Fruit fly (Drosophila melanogaster) whole organism, embryonic: Measurements from ENCODE around the gene Vta1.

Experiments used
- Adf1 ChIP-seq: fragments of 200-800 bp; sonication (Bioruptor generic); IDR thresholded peaks from 2 replicates; pipeline ENCODE4 v1.3.6; 2022; ENCODE audit warnings: missing biosample characterization, missing genetic modification characterization
- Atf6 ChIP-seq: fragments of 200-800 bp; sonication (Bioruptor generic); IDR thresholded peaks from 2 replicates; pipeline ENCODE4 v1.3.6; 2022; ENCODE audit warnings: missing biosample characterization, missing genetic modification characterization
- Bgb ChIP-seq: fragments of 200-800 bp; sonication (Bioruptor generic); IDR thresholded peaks from 2 replicates; pipeline ENCODE4 v1.3.6; 2022; ENCODE audit warnings: missing biosample characterization, missing genetic modification characterization; ENCODE audit not compliant: partially characterized antibody
- CG10147 ChIP-seq: fragments of 200-800 bp; sonication (Bioruptor generic); optimal IDR thresholded peaks from 2 replicates; lab custom pipeline; 2019; ENCODE audit warnings: missing biosample characterization, mild to moderate bottlenecking, missing genetic modification characterization, moderate library complexity
- CG10274 ChIP-seq: fragments of 200-800 bp; sonication (Bioruptor generic); optimal IDR thresholded peaks from 3 replicates; lab custom pipeline; 2017; ENCODE audit warnings: missing biosample characterization, mild to moderate bottlenecking, missing genetic modification characterization
- CG10543 ChIP-seq: fragments of 200-800 bp; sonication (Bioruptor generic); optimal IDR thresholded peaks from 3 replicates; lab custom pipeline; 2017; ENCODE audit warnings: missing biosample characterization, mild to moderate bottlenecking, missing genetic modification characterization, moderate library complexity
- CG11247 ChIP-seq: fragments of 200-800 bp; sonication (Bioruptor generic); IDR thresholded peaks from 2 replicates; pipeline ENCODE4 v1.3.6; 2022; ENCODE audit warnings: missing biosample characterization, missing genetic modification characterization
- CG11696 ChIP-seq: fragments of 200-800 bp; sonication (Bioruptor generic); IDR thresholded peaks from 2 replicates; pipeline ENCODE4 v1.3.6; 2022; ENCODE audit warnings: missing biosample characterization, missing genetic modification characterization
- CG12299 ChIP-seq: fragments of 200-800 bp; sonication (Bioruptor generic); optimal IDR thresholded peaks from 2 replicates; lab custom pipeline; 2018; ENCODE audit warnings: missing biosample characterization, mild to moderate bottlenecking, missing genetic modification characterization
- CG13287 ChIP-seq: fragments of 200-800 bp; sonication (Bioruptor generic); IDR thresholded peaks from 2 replicates; pipeline ENCODE4 v1.3.6; 2022; ENCODE audit warnings: missing biosample characterization, missing genetic modification characterization; ENCODE audit not compliant: partially characterized antibody
- CG17328 ChIP-seq: fragments of 200-800 bp; sonication (Bioruptor generic); IDR thresholded peaks from 2 replicates; pipeline ENCODE4 v1.3.6; 2022; ENCODE audit warnings: missing biosample characterization, missing genetic modification characterization
- CG17829 ChIP-seq: fragments of 200-800 bp; optimal IDR thresholded peaks from 2 replicates; lab custom pipeline; 2019; ENCODE audit warnings: missing biosample characterization, mild to moderate bottlenecking, missing genetic modification characterization, moderate library complexity
- CG31224 ChIP-seq: fragments of 200-800 bp; sonication (Bioruptor generic); IDR thresholded peaks from 2 replicates; pipeline ENCODE4 v1.3.6; 2022; ENCODE audit warnings: missing biosample characterization, missing genetic modification characterization
- CG32767 ChIP-seq: fragments of 200-800 bp; sonication (Bioruptor generic); IDR thresholded peaks from 2 replicates; pipeline ENCODE4 v1.3.6; 2022; ENCODE audit warnings: missing biosample characterization, missing genetic modification characterization
- CG34224 ChIP-seq: fragments of 200-800 bp; sonication (Bioruptor generic); IDR thresholded peaks from 3 replicates; pipeline ENCODE4 v1.3.6; 2022; ENCODE audit warnings: missing biosample characterization, missing genetic modification characterization; ENCODE audit not compliant: partially characterized antibody
- CG34422 ChIP-seq: fragments of 200-800 bp; sonication (Bioruptor generic); IDR thresholded peaks from 3 replicates; pipeline ENCODE4 v1.3.6; 2022; ENCODE audit warnings: missing biosample characterization, missing genetic modification characterization
- CG4404 ChIP-seq: fragments of 200-800 bp; sonication (Bioruptor generic); IDR thresholded peaks from 2 replicates; pipeline ENCODE4 v1.3.6; 2022; ENCODE audit warnings: missing biosample characterization, missing genetic modification characterization
- CG4820 ChIP-seq: fragments of 200-800 bp; sonication (Bioruptor generic); optimal IDR thresholded peaks from 3 replicates; lab custom pipeline; 2016; ENCODE audit warnings: missing biosample characterization, missing genetic modification characterization
- CG5245 ChIP-seq: fragments of 200-800 bp; sonication (Bioruptor generic); optimal IDR thresholded peaks from 3 replicates; lab custom pipeline; 2016; ENCODE audit warnings: missing biosample characterization, missing genetic modification characterization
- CG6765 ChIP-seq: fragments of 200-800 bp; sonication (Bioruptor generic); optimal IDR thresholded peaks from 3 replicates; lab custom pipeline; 2017; ENCODE audit warnings: missing biosample characterization, mild to moderate bottlenecking, missing genetic modification characterization
- Chrac-16 ChIP-seq: fragments of 200-800 bp; sonication (Bioruptor generic); optimal IDR thresholded peaks from 3 replicates; lab custom pipeline; 2016; ENCODE audit warnings: missing biosample characterization, missing genetic modification characterization
- Deaf1 ChIP-seq: fragments of 200-800 bp; optimal IDR thresholded peaks from 3 replicates; lab custom pipeline; 2019; ENCODE audit warnings: missing biosample characterization, mild to moderate bottlenecking, missing genetic modification characterization, moderate library complexity
- GATAe ChIP-seq: fragments of 200-800 bp; sonication (Bioruptor generic); conservative IDR thresholded peaks from 2 replicates; pipeline ENCODE4 v1.3.6; 2022; ENCODE audit warnings: missing biosample characterization, missing genetic modification characterization
- Kr ChIP-seq: fragments of 200-800 bp; sonication (Bioruptor generic); optimal IDR thresholded peaks from 2 replicates; lab custom pipeline; 2017; ENCODE audit warnings: missing biosample characterization, mild to moderate bottlenecking, missing genetic modification characterization
- MBD-R2 ChIP-seq: fragments of 200-800 bp; sonication (Bioruptor generic); IDR thresholded peaks from 2 replicates; pipeline ENCODE4 v1.3.6; 2022; ENCODE audit warnings: missing biosample characterization, missing genetic modification characterization
- Med ChIP-seq: fragments of 200-800 bp; sonication (Bioruptor generic); peaks from one replicate; lab custom pipeline; 2016; ENCODE audit warnings: missing biosample characterization, missing genetic modification characterization, mild to moderate bottlenecking, inconsistent platforms, moderate library complexity
- Meics ChIP-seq: fragments of 200-800 bp; sonication (Bioruptor generic); optimal IDR thresholded peaks from 2 replicates; lab custom pipeline; 2017; ENCODE audit warnings: missing biosample characterization, mild to moderate bottlenecking, missing genetic modification characterization
- Nf-YC ChIP-seq: fragments of 200-800 bp; optimal IDR thresholded peaks from 3 replicates; lab custom pipeline; 2019; ENCODE audit warnings: missing biosample characterization, mild to moderate bottlenecking, missing genetic modification characterization, moderate library complexity
- Scr ChIP-seq: fragments of 200-800 bp; sonication (Bioruptor generic); IDR thresholded peaks from 2 replicates; pipeline ENCODE4 v1.3.6; 2022; ENCODE audit warnings: missing biosample characterization, missing genetic modification characterization; ENCODE audit not compliant: partially characterized antibody
- btn ChIP-seq: fragments of 200-800 bp; sonication (Bioruptor generic); optimal IDR thresholded peaks from 2 replicates; lab custom pipeline; 2016; ENCODE audit warnings: missing biosample characterization, missing genetic modification characterization
- crol ChIP-seq: fragments of 200-800 bp; sonication (Bioruptor generic); IDR thresholded peaks from 2 replicates; pipeline ENCODE4 v1.3.6; 2022; ENCODE audit warnings: missing biosample characterization, missing genetic modification characterization
- dan ChIP-seq: fragments of 200-800 bp; sonication (Bioruptor generic); IDR thresholded peaks from 2 replicates; pipeline ENCODE4 v1.3.6; 2022; ENCODE audit warnings: missing biosample characterization, missing genetic modification characterization
- danr ChIP-seq: fragments of 200-800 bp; sonication (Bioruptor generic); IDR thresholded peaks from 2 replicates; pipeline ENCODE4 v1.3.6; 2022; ENCODE audit warnings: missing biosample characterization, missing genetic modification characterization
- dimm ChIP-seq: fragments of 200-800 bp; sonication (Bioruptor generic); IDR thresholded peaks from 2 replicates; pipeline ENCODE4 v1.3.6; 2022; ENCODE audit warnings: missing biosample characterization, missing genetic modification characterization
- dpn ChIP-seq, 2 experiments: fragments of 200-800 bp; sonication (Bioruptor generic); optimal IDR thresholded peaks; 3 replicates each; lab custom pipeline; 2016; ENCODE audit warnings: missing biosample characterization in 2 of 2, missing genetic modification characterization in 2 of 2
- ewg ChIP-seq: fragments of 200-800 bp; sonication (Bioruptor generic); optimal IDR thresholded peaks from 3 replicates; lab custom pipeline; 2017; ENCODE audit warnings: mild to moderate bottlenecking, missing biosample characterization, missing genetic modification reagents, missing genetic modification characterization
- gcm ChIP-seq: fragments of 200-800 bp; sonication (Bioruptor generic); optimal IDR thresholded peaks from 2 replicates; lab custom pipeline; 2019; ENCODE audit warnings: missing biosample characterization, mild to moderate bottlenecking, missing genetic modification characterization, moderate library complexity
- h ChIP-seq: fragments of >200 bp; optimal IDR thresholded peaks from 2 replicates; lab custom pipeline; 2017
- ken ChIP-seq: fragments of 200-800 bp; sonication (Bioruptor generic); IDR thresholded peaks from 3 replicates; pipeline ENCODE4 v1.3.6; 2022; ENCODE audit warnings: missing biosample characterization, missing genetic modification characterization
- onecut ChIP-seq: fragments of 200-800 bp; sonication (Bioruptor generic); IDR thresholded peaks from 2 replicates; pipeline ENCODE4 v1.3.6; 2022; ENCODE audit warnings: missing biosample characterization, missing genetic modification characterization
- pum ChIP-seq: fragments of 200-800 bp; sonication (Bioruptor generic); optimal IDR thresholded peaks from 2 replicates; lab custom pipeline; 2016; ENCODE audit warnings: missing biosample characterization, missing genetic modification characterization
- sens-2 ChIP-seq: fragments of 200-800 bp; sonication (Bioruptor generic); IDR thresholded peaks from 2 replicates; pipeline ENCODE4 v1.3.6; 2022; ENCODE audit warnings: missing biosample characterization, missing genetic modification characterization
- seq ChIP-seq: fragments of 200-800 bp; sonication (Bioruptor generic); IDR thresholded peaks from 2 replicates; pipeline ENCODE4 v1.3.6; 2022; ENCODE audit warnings: missing biosample characterization, missing genetic modification characterization
- sna ChIP-seq: fragments of 200-800 bp; sonication (Bioruptor generic); IDR thresholded peaks from 2 replicates; pipeline ENCODE4 v1.3.6; 2022; ENCODE audit warnings: missing biosample characterization, missing genetic modification characterization; ENCODE audit not compliant: partially characterized antibody
- tin ChIP-seq: fragments of 200-800 bp; sonication (Bioruptor generic); optimal IDR thresholded peaks from 3 replicates; lab custom pipeline; 2016; ENCODE audit warnings: missing biosample characterization, missing genetic modification characterization
- tup ChIP-seq: fragments of 200-800 bp; sonication (Bioruptor generic); optimal IDR thresholded peaks from 2 replicates; lab custom pipeline; 2016; ENCODE audit warnings: missing biosample characterization, mild to moderate bottlenecking, missing genetic modification characterization, moderate library complexity
- unc-4 ChIP-seq: fragments of 200-800 bp; sonication (Bioruptor generic); IDR thresholded peaks from 2 replicates; pipeline ENCODE4 v1.3.6; 2022; ENCODE audit warnings: missing biosample characterization, missing genetic modification characterization; ENCODE audit not compliant: partially characterized antibody
- zen2 ChIP-seq: fragments of 200-800 bp; sonication (Bioruptor generic); IDR thresholded peaks from 3 replicates; pipeline ENCODE4 v1.3.6; 2022; ENCODE audit warnings: missing biosample characterization, missing genetic modification characterization; ENCODE audit not compliant: partially characterized antibody

Gene Vta1

DNA sequence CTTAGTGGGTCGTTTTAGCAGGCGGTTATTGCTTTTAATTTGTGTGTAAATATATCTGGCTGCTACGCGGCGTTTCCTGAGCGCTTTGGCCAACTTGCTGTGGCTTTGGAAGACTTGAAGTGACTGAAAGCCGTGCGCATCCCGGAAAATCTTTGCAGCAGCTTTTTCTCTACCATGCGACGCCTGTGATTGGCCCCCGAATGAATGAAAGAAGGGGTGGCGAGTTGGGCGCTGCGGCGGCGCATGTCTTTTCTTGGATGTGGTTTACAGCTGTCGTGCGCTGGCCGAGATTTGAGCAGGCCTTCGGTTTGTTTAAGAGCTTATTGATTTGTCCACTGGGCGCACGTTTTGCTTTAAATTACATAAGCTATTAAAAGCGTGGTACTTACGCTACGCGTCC is 10.8 kb upstream of the Vta1 start (continued):
- TF ChIP-seq Atf6 (GFP tag; lab: Robert Waterston, UW) (no peak), tin (GFP tag; lab: Kevin White, UChicago) (no peak), Meics (GFP tag; lab: Kevin White, UChicago) (no peak), MBD-R2 (GFP tag; lab: Robert Waterston, UW) (peak; percentile 36), CG32767 (GFP tag; lab: Robert Waterston, UW) (peak; percentile 48; the same call in 1 of the 2 replicates), ken (GFP tag; lab: Robert Waterston, UW) (no peak), CG4404 (GFP tag; lab: Robert Waterston, UW) (no peak), CG17328 (no peak), CG12299 (tag; lab: Kevin White, UChicago) (no peak), Deaf1 (peak; percentile 68), Kr (GFP tag; lab: Kevin White, UChicago) (no peak), CG11247 (GFP tag; lab: Robert Waterston, UW) (no peak)

DNA sequence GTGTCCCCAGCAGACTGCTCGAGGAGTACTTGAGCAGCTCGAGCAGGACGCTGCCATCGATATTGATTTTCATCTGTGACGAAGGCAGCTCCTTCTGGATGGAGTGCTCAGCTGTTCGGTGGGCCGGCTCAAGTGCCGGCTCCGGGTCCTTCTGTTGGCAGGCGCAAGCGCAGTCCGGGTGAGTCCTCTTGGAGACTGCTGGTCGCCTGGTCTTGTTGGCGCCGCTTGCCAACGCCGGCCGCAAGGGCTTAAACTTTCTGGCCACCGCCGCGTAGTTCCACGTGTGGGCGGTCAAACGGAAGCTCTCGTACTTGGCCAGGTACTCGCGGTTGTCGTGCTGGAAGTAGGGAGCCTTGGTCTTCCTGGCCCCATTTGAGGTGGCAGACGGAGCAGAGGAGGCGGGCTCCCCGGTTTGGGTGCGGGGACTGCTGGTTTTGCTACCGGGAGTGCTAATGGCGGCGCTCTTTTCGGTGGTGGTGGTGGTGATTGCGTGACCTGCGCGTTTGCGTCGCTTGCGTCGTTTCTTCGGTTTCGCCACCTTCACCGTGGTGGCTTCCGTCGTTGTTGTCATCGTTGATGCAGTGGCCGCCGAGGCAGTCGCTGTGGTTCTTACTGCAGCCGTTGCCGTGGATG is 9.2 kb upstream of the Vta1 start:
- TF ChIP-seq Nf-YC (tag; lab: Kevin White, UChicago) (peak; percentile 69), Bgb (GFP tag; lab: Robert Waterston, UW) (0 out of 2 replicates have a peak, but pooled peaks have one; percentile 24), CG6765 (GFP tag; lab: Kevin White, UChicago) (no peak), ken (GFP tag; lab: Robert Waterston, UW) (no peak), Chrac-16 (no peak), CG10147 (no peak), zen2 (peak; percentile 30; the same call in 2 of the 3 replicates), dpn (GFP tag; optimal IDR thresholded peaks at IDR 0.05; lab: Kevin White, UChicago) (no peak), seq (0 out of 2 replicates have a peak, but pooled peaks have one; percentile 24), unc-4 (GFP tag; lab: Robert Waterston, UW) (0 out of 2 replicates have a peak, but pooled peaks have one; percentile 32), Deaf1 (peak; percentile 79), dan (no peak), sna (0 out of 2 replicates have a peak, but pooled peaks have one; percentile 23), Adf1 (GFP tag; lab: Robert Waterston, UW) (peak; percentile 58; the same call in 1 of the 2 replicates), CG17829 (tag; lab: Kevin White, UChicago) (no peak), CG5245 (GFP tag; lab: Kevin White, UChicago) (no peak), CG4820 (GFP tag; lab: Kevin White, UChicago) (no peak), ewg (GFP tag; lab: Kevin White, UChicago) (peak; percentile 94), btn (no peak), CG11696 (GFP tag; lab: Robert Waterston, UW) (no peak), CG34422 (GFP tag; lab: Robert Waterston, UW) (peak; percentile 58; the same call in 1 of the 3 replicates), danr (GFP tag; lab: Robert Waterston, UW) (no peak), CG13287 (GFP tag; lab: Robert Waterston, UW) (peak; percentile 32; the same call in 1 of the 2 replicates), sens-2 (GFP tag; lab: Robert Waterston, UW) (no peak), Scr (GFP tag; lab: Robert Waterston, UW) (0 out of 2 replicates have a peak, but pooled peaks have one; percentile 18), CG10543 (GFP tag; lab: Kevin White, UChicago) (peak; percentile 25), dimm (no peak), CG10274 (GFP tag; lab: Kevin White, UChicago) (no peak), CG31224 (peak; percentile 99), pum (GFP tag; lab: Kevin White, UChicago) (no peak), crol (GFP tag; lab: Robert Waterston, UW) (peak; percentile 64), tup (GFP tag; lab: Kevin White, UChicago) (no peak), onecut (GFP tag; lab: Robert Waterston, UW) (peak; percentile 89), CG34224 (GFP tag; lab: Robert Waterston, UW) (0 out of 3 replicates have a peak, but pooled peaks have one; percentile 41), gcm (GFP tag; lab: Kevin White, UChicago) (no peak), GATAe (GFP tag; lab: Robert Waterston, UW) (no peak), h (lab: Kevin White, UChicago) (no peak), Med (GFP tag; lab: Kevin White, UChicago) (peak; percentile 19)
